Fruit fly (Drosophila melanogaster): Measurements from ENCODE around the gene CG34057.

Gene CG34057

dm6 chr3L:907673-908323, 10.6 kb downstream of the CG34057 start (continued):
- TF ChIP-seq achi (GFP tag; optimal IDR thresholded peaks at IDR 0.05) (no peak), CG31627 (GFP tag; optimal IDR thresholded peaks at IDR 0.05) (peak; percentile 52), acj6 (GFP tag; optimal IDR thresholded peaks at IDR 0.05) (peak; percentile 47), CG10631 (GFP tag; optimal IDR thresholded peaks at IDR 0.05) (no peak), fd85E (GFP tag; optimal IDR thresholded peaks at IDR 0.05) (no peak), cyc (GFP tag; optimal IDR thresholded peaks at IDR 0.05) (peak; percentile 59), spab (GFP tag; optimal IDR thresholded peaks at IDR 0.05) (peak; percentile 2), Ets21C (GFP tag; optimal IDR thresholded peaks at IDR 0.05) (peak; percentile 29), Eip75B (GFP tag; optimal IDR thresholded peaks at IDR 0.05) (peak; percentile 33), Eip93F (GFP tag; optimal IDR thresholded peaks at IDR 0.05) (no peak), salr (GFP tag; optimal IDR thresholded peaks at IDR 0.05) (peak in 1 of 2 experiments; percentile 25), CG7368 (GFP tag; optimal IDR thresholded peaks at IDR 0.05) (peak; percentile 15), svp (GFP tag) (peak; percentile 65), Met (GFP tag; optimal IDR thresholded peaks at IDR 0.05) (peak; percentile 62), Blimp-1 (GFP tag; optimal IDR thresholded peaks at IDR 0.05) (no peak), CG6854 (GFP tag; optimal IDR thresholded peaks at IDR 0.05) (no peak), CG15336 (GFP tag; IDR thresholded peaks at IDR 0.05) (no peak), CG8632 (GFP tag; optimal IDR thresholded peaks at IDR 0.05) (peak; percentile 26), vri (GFP tag; optimal IDR thresholded peaks at IDR 0.05) (peak; percentile 52), Sox15 (GFP tag; optimal IDR thresholded peaks at IDR 0.05) (no peak), CG6276 (GFP tag; optimal IDR thresholded peaks at IDR 0.05) (no peak), CG32006 (GFP tag; optimal IDR thresholded peaks at IDR 0.05) (no peak), CG11902 (GFP tag; optimal IDR thresholded peaks at IDR 0.05) (peak; percentile 9), dsx (GFP tag; optimal IDR thresholded peaks at IDR 0.05; ENCODE audit: poor library complexity, severe bottlenecking) (peak; percentile 2), Eip78C (GFP tag) (peak; percentile 78), Lpt (GFP tag; optimal IDR thresholded peaks at IDR 0.05) (no peak), CG9139 (GFP tag; optimal IDR thresholded peaks at IDR 0.05) (no peak), CG11294 (GFP tag; IDR thresholded peaks at IDR 0.05) (no peak), CG8319 (GFP tag; optimal IDR thresholded peaks at IDR 0.05) (peak; percentile 38), CG10669 (GFP tag; optimal IDR thresholded peaks at IDR 0.05) (peak; percentile 54)

dm6 chr3L:908508-909162, 11.5 kb downstream of the CG34057 start, which contains the start of gene nerfin-1:
TSS of gene nerfin-1 (plus strand) at chr3L:909112.
- TF ChIP-seq achi (GFP tag; optimal IDR thresholded peaks at IDR 0.05) (peak; percentile 2), acj6 (GFP tag; optimal IDR thresholded peaks at IDR 0.05) (no peak), CG15336 (GFP tag; IDR thresholded peaks at IDR 0.05) (no peak), CG11902 (GFP tag; optimal IDR thresholded peaks at IDR 0.05) (no peak), dsx (GFP tag; optimal IDR thresholded peaks at IDR 0.05; ENCODE audit: poor library complexity, severe bottlenecking) (no peak), net (GFP tag; optimal IDR thresholded peaks at IDR 0.05) (no peak), Sox14 (GFP tag; optimal IDR thresholded peaks at IDR 0.05) (no peak), Smox (GFP tag; optimal IDR thresholded peaks at IDR 0.05) (peak; percentile 22), CG6854 (GFP tag; optimal IDR thresholded peaks at IDR 0.05) (no peak), Lpt (GFP tag; optimal IDR thresholded peaks at IDR 0.05) (no peak), CG10631 (GFP tag; optimal IDR thresholded peaks at IDR 0.05) (no peak), fd85E (GFP tag; optimal IDR thresholded peaks at IDR 0.05) (no peak), fkh (GFP tag; optimal IDR thresholded peaks at IDR 0.05) (no peak), Gug (GFP tag; IDR thresholded peaks at IDR 0.05) (no peak), Blimp-1 (GFP tag; optimal IDR thresholded peaks at IDR 0.05) (no peak), CG11294 (GFP tag; IDR thresholded peaks at IDR 0.05) (no peak), CG7368 (GFP tag; optimal IDR thresholded peaks at IDR 0.05) (no peak), CG3919 (GFP tag; optimal IDR thresholded peaks at IDR 0.05) (no peak), topi (GFP tag; optimal IDR thresholded peaks at IDR 0.05) (peak; percentile 4), CG6808 (GFP tag; optimal IDR thresholded peaks at IDR 0.05) (no peak), CG6163 (GFP tag; IDR thresholded peaks at IDR 0.05) (no peak), OdsH (GFP tag; optimal IDR thresholded peaks at IDR 0.05) (no peak), Sox15 (GFP tag; optimal IDR thresholded peaks at IDR 0.05) (peak; percentile 17), Sox102F (GFP tag; optimal IDR thresholded peaks at IDR 0.05) (no peak), pdm3 (GFP tag; optimal IDR thresholded peaks at IDR 0.05) (peak; percentile 5), spab (GFP tag; optimal IDR thresholded peaks at IDR 0.05) (peak; percentile 0), CG16779 (tag; optimal IDR thresholded peaks at IDR 0.05) (no peak), CG10669 (GFP tag; optimal IDR thresholded peaks at IDR 0.05) (peak; percentile 4), CG8119 (GFP tag; IDR thresholded peaks at IDR 0.05) (no peak), svp (GFP tag) (no peak), CG32006 (GFP tag; optimal IDR thresholded peaks at IDR 0.05) (peak; percentile 2), ss (GFP tag; optimal IDR thresholded peaks at IDR 0.05) (no peak), CG8319 (GFP tag; optimal IDR thresholded peaks at IDR 0.05) (no peak), Hr4 (GFP tag; optimal IDR thresholded peaks at IDR 0.05) (no peak), Eip75B (GFP tag; optimal IDR thresholded peaks at IDR 0.05) (no peak), salr (GFP tag; optimal IDR thresholded peaks at IDR 0.05) (no peak)
